Fruit fly (Drosophila melanogaster): ENCODE measurements around the gene tal-AA.

dm6 chr3R:13801184-13802056 lies 11.5 kb upstream of the tal-AA start:
- TF ChIP-seq zen2 (GFP tag; IDR thresholded peaks at IDR 0.05; ENCODE audit: partially characterized antibody) (no peak), dati (GFP tag; IDR thresholded peaks at IDR 0.05) (no peak), CG14441 (GFP tag; IDR thresholded peaks at IDR 0.05) (no peak), pan (optimal IDR thresholded peaks at IDR 0.05) (no peak), pan (GFP tag; optimal IDR thresholded peaks at IDR 0.05 in 1 of 2, IDR thresholded peaks at IDR 0.05 in 1 of 2) (no peak), NC2β (GFP tag; optimal IDR thresholded peaks at IDR 0.05) (no peak)
